ENCODE assay signal across 4 fruit fly cellular contexts in the genomic region with DNA sequence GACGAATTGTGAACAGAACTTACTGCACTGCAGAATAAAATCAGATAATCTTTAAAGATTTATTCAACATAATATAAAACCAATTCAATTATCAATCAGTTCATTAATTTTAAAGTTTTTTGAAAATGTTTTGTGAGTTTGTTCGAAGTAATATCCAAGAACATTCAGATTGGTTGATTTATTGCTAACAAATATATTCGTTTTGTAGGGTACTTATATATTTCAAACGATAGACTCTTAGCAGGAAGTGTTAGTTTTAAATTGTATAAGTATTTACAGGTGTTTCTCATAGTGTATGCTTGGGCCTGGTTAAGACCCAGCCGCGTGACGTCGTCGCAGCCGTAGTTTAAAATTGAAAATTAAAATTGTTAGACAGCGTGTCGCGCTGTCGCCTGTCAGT.
TF ChIP-seq lines count a peak whose summit lies in the region.

No protein-coding gene starts in this region.

- TF ChIP-seq CTCF in whole organism, embryonic (GFP tag; optimal IDR thresholded peaks at IDR 0.05; lab: Kevin White, UChicago) = no peak

TF ChIP-seq in whole organism, adult, 20 proteins besides CTCF, POLR2A, EP300 and RAD21:
- peak; percentile 9 for TF ChIP-seq bab1 (GFP tag; optimal IDR thresholded peaks at IDR 0.05; lab: Kevin White, UChicago)
- TF ChIP-seq CG33017 (tag; optimal IDR thresholded peaks at IDR 0.05; lab: Kevin White, UChicago) = no peak
- TF ChIP-seq pad (GFP tag; optimal IDR thresholded peaks at IDR 0.05; lab: Kevin White, UChicago) = no peak
- TF ChIP-seq toe (GFP tag; optimal IDR thresholded peaks at IDR 0.05; lab: Kevin White, UChicago) = no peak
- no peak for TF ChIP-seq cnc (optimal IDR thresholded peaks at IDR 0.05; lab: Kevin White, UChicago)
- TF ChIP-seq Mnt (GFP tag; optimal IDR thresholded peaks at IDR 0.05; lab: Kevin White, UChicago) = no peak
- no peak for TF ChIP-seq CG7101 (tag; optimal IDR thresholded peaks at IDR 0.05; lab: Kevin White, UChicago)

TF ChIP-seq in whole organism, embryonic, 481 proteins besides CTCF, POLR2A, EP300 and RAD21 (continues in another document):
- TF ChIP-seq repo (GFP tag; optimal IDR thresholded peaks at IDR 0.05; lab: Kevin White, UChicago) (no peak), CG7357 (GFP tag; IDR thresholded peaks at IDR 0.05; lab: Robert Waterston, UW) (no peak), HLH4C (GFP tag; IDR thresholded peaks at IDR 0.05; lab: Robert Waterston, UW; ENCODE audit: partially characterized antibody) (no peak), Sox102F (GFP tag; optimal IDR thresholded peaks at IDR 0.05; lab: Kevin White, UChicago) (peak; percentile 9), gem (tag; optimal IDR thresholded peaks at IDR 0.05; lab: Kevin White, UChicago) (peak; percentile 25), CG6765 (GFP tag; optimal IDR thresholded peaks at IDR 0.05; lab: Kevin White, UChicago) (no peak), kni (GFP tag; optimal IDR thresholded peaks at IDR 0.05; lab: Kevin White, UChicago) (no peak), tio (GFP tag; optimal IDR thresholded peaks at IDR 0.05; lab: Kevin White, UChicago) (no peak), CG12236 (GFP tag; optimal IDR thresholded peaks at IDR 0.05; lab: Kevin White, UChicago) (no peak), CG6654 (GFP tag; optimal IDR thresholded peaks at IDR 0.05; lab: Kevin White, UChicago) (no peak), CG11398 (GFP tag; optimal IDR thresholded peaks at IDR 0.05; lab: Kevin White, UChicago) (no peak), Mad (GFP tag; optimal IDR thresholded peaks at IDR 0.05; lab: Kevin White, UChicago) (no peak), CG12769 (tag; optimal IDR thresholded peaks at IDR 0.05; lab: Kevin White, UChicago) (no peak), chm (GFP tag; IDR thresholded peaks at IDR 0.05; lab: Robert Waterston, UW) (no peak), inv (GFP tag; IDR thresholded peaks at IDR 0.05; lab: Robert Waterston, UW; ENCODE audit: partially characterized antibody) (no peak), Atf3 (GFP tag; optimal IDR thresholded peaks at IDR 0.05; lab: Kevin White, UChicago) (no peak), CG10462 (GFP tag; optimal IDR thresholded peaks at IDR 0.05; lab: Kevin White, UChicago) (no peak), NC2α (GFP tag; optimal IDR thresholded peaks at IDR 0.05; lab: Kevin White, UChicago) (no peak), ftz-f1 (GFP tag; optimal IDR thresholded peaks at IDR 0.05; lab: Kevin White, UChicago) (no peak), CG12744 (GFP tag; optimal IDR thresholded peaks at IDR 0.05; lab: Kevin White, UChicago) (no peak), ap (GFP tag; IDR thresholded peaks at IDR 0.05; lab: Robert Waterston, UW) (no peak), CG7556 (GFP tag; optimal IDR thresholded peaks at IDR 0.05; lab: Kevin White, UChicago) (peak; percentile 2), ranshi (GFP tag; IDR thresholded peaks at IDR 0.05; lab: Robert Waterston, UW) (no peak), CG9797 (GFP tag; optimal IDR thresholded peaks at IDR 0.05; lab: Kevin White, UChicago) (no peak), Drgx (GFP tag; IDR thresholded peaks at IDR 0.05; lab: Robert Waterston, UW) (peak; percentile 59; the same call in 1 of the 2 replicates), cg (GFP tag; optimal IDR thresholded peaks at IDR 0.05; lab: Kevin White, UChicago) (no peak), so (GFP tag; IDR thresholded peaks at IDR 0.05; lab: Robert Waterston, UW) (no peak), Hand (GFP tag; optimal IDR thresholded peaks at IDR 0.05; lab: Kevin White, UChicago) (no peak)

TF ChIP-seq in whole organism, prepupa, 60 proteins besides CTCF, POLR2A, EP300 and RAD21 (continues in another document):
- TF ChIP-seq OdsH (GFP tag; optimal IDR thresholded peaks at IDR 0.05; lab: Kevin White, UChicago) (peak; percentile 49), CG3032 (tag; optimal IDR thresholded peaks at IDR 0.05; lab: Kevin White, UChicago) (no peak), CG8119 (GFP tag; IDR thresholded peaks at IDR 0.05; lab: Robert Waterston, UW) (peak; percentile 64; the same call in 2 of the 3 replicates), fkh (GFP tag; optimal IDR thresholded peaks at IDR 0.05; lab: Kevin White, UChicago) (no peak), Hr4 (GFP tag; optimal IDR thresholded peaks at IDR 0.05; lab: Kevin White, UChicago) (peak; percentile 60), CG16779 (tag; optimal IDR thresholded peaks at IDR 0.05; lab: Kevin White, UChicago) (no peak), Smox (GFP tag; optimal IDR thresholded peaks at IDR 0.05; lab: Kevin White, UChicago) (no peak), fd85E (GFP tag; optimal IDR thresholded peaks at IDR 0.05; lab: Kevin White, UChicago) (no peak), pdm3 (GFP tag; optimal IDR thresholded peaks at IDR 0.05; lab: Kevin White, UChicago) (peak; percentile 30), lz (GFP tag; optimal IDR thresholded peaks at IDR 0.05; lab: Kevin White, UChicago) (no peak), eg (GFP tag; IDR thresholded peaks at IDR 0.05; lab: Robert Waterston, UW) (peak; percentile 79), CG34406 (GFP tag; optimal IDR thresholded peaks at IDR 0.05; lab: Kevin White, UChicago) (no peak), CG11902 (GFP tag; optimal IDR thresholded peaks at IDR 0.05; lab: Kevin White, UChicago) (no peak), Eip75B (GFP tag; optimal IDR thresholded peaks at IDR 0.05; lab: Kevin White, UChicago) (no peak), CG7368 (GFP tag; optimal IDR thresholded peaks at IDR 0.05; lab: Kevin White, UChicago) (no peak), esn (GFP tag; optimal IDR thresholded peaks at IDR 0.05; lab: Kevin White, UChicago) (no peak), vri (GFP tag; optimal IDR thresholded peaks at IDR 0.05; lab: Kevin White, UChicago) (no peak), Hr38 (GFP tag; optimal IDR thresholded peaks at IDR 0.05; lab: Kevin White, UChicago) (no peak), CG15336 (GFP tag; IDR thresholded peaks at IDR 0.05; lab: Robert Waterston, UW) (peak; percentile 72), dsx (GFP tag; optimal IDR thresholded peaks at IDR 0.05; lab: Kevin White, UChicago; ENCODE audit: poor library complexity, severe bottlenecking) (no peak), CG6276 (GFP tag; optimal IDR thresholded peaks at IDR 0.05; lab: Kevin White, UChicago) (peak; percentile 82), CG6792 (GFP tag; optimal IDR thresholded peaks at IDR 0.05; lab: Kevin White, UChicago) (no peak), dac (GFP tag; optimal IDR thresholded peaks at IDR 0.05; lab: Kevin White, UChicago) (peak; percentile 31), CG11294 (GFP tag; IDR thresholded peaks at IDR 0.05; lab: Robert Waterston, UW) (peak; percentile 57; the same call in 1 of the 2 replicates), CG10669 (GFP tag; optimal IDR thresholded peaks at IDR 0.05; lab: Kevin White, UChicago) (no peak), Hr39 (GFP tag; optimal IDR thresholded peaks at IDR 0.05; lab: Kevin White, UChicago) (no peak), CG3919 (GFP tag; optimal IDR thresholded peaks at IDR 0.05; lab: Kevin White, UChicago) (peak; percentile 16), CG10631 (GFP tag; optimal IDR thresholded peaks at IDR 0.05; lab: Kevin White, UChicago) (peak; percentile 20)

TF ChIP-seq in whole organism, pupa, 21 proteins besides CTCF, POLR2A, EP300 and RAD21:
- TF ChIP-seq Snoo (tag; optimal IDR thresholded peaks at IDR 0.05; lab: Kevin White, UChicago) (no peak), CG12605 (GFP tag; IDR thresholded peaks at IDR 0.05; lab: Robert Waterston, UW) (0 out of 2 replicates have a peak, but pooled peaks have one; percentile 30), CG34367 (tag; optimal IDR thresholded peaks at IDR 0.05; lab: Kevin White, UChicago) (no peak), CG9948 (tag; optimal IDR thresholded peaks at IDR 0.05; lab: Kevin White, UChicago) (no peak), CG8301 (tag; optimal IDR thresholded peaks at IDR 0.05; lab: Kevin White, UChicago) (peak; percentile 81), CG10348 (GFP tag; IDR thresholded peaks at IDR 0.05; lab: Robert Waterston, UW) (no peak), CG32121 (GFP tag; IDR thresholded peaks at IDR 0.05; lab: Robert Waterston, UW) (peak; percentile 83), CG8159 (tag; optimal IDR thresholded peaks at IDR 0.05; lab: Kevin White, UChicago) (no peak), fd96Ca (GFP tag; IDR thresholded peaks at IDR 0.05; lab: Robert Waterston, UW) (no peak; the same call in 2 of the 3 replicates), CG17806 (tag; optimal IDR thresholded peaks at IDR 0.05; lab: Kevin White, UChicago) (no peak), gl (tag; optimal IDR thresholded peaks at IDR 0.05; lab: Kevin White, UChicago) (no peak), CG4496 (GFP tag; IDR thresholded peaks at IDR 0.05; lab: Robert Waterston, UW) (peak; percentile 69; the same call in 1 of the 3 replicates), Pif1A (GFP tag; optimal IDR thresholded peaks at IDR 0.05; lab: Kevin White, UChicago) (no peak), CG14655 (GFP tag; optimal IDR thresholded peaks at IDR 0.05; lab: Kevin White, UChicago) (peak; percentile 67), Pif1B (GFP tag; optimal IDR thresholded peaks at IDR 0.05; lab: Kevin White, UChicago) (no peak), D1 (tag; optimal IDR thresholded peaks at IDR 0.05; lab: Kevin White, UChicago) (no peak), rn (GFP tag; IDR thresholded peaks at IDR 0.05; lab: Robert Waterston, UW) (no peak), CG15710 (tag; optimal IDR thresholded peaks at IDR 0.05; lab: Kevin White, UChicago) (no peak), EcR (GFP tag; optimal IDR thresholded peaks at IDR 0.05; lab: Kevin White, UChicago) (no peak), CG13204 (GFP tag; optimal IDR thresholded peaks at IDR 0.05; lab: Kevin White, UChicago) (no peak), Ets98B (GFP tag; IDR thresholded peaks at IDR 0.05; lab: Robert Waterston, UW) (peak; percentile 64)
